Worm (Caenorhabditis elegans): ENCODE measurements around the gene srb-16.

DNA sequence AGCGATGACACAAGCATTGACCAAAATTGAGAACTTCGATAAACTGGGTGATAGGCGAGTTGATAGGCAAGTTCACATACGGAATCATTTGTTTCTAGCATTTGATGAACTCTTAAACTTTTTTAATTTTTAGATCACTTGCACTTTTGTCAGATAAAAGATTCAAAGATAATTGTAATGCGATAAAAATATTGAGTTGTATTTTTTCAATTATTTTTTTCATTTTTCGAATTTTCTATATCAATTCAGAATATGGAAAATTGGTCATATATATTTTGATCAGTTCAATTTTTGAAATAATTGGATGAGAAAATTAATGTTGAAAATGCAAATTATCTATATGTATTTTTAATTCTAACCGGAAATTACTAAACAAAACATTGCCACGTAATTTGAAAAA is 16.0 kb upstream of the srb-16 start, which contains the start of gene srb-3:
- TF ChIP-seq ztf-29 (GFP tag; IDR thresholded peaks at IDR 0.05): no peak
- no peak for TF ChIP-seq flt-1 (GFP tag; IDR thresholded peaks at IDR 0.05)
- no peak for TF ChIP-seq ztf-23 (GFP tag; IDR thresholded peaks at IDR 0.05)
- no peak for TF ChIP-seq T22C8.4 (GFP tag; IDR thresholded peaks at IDR 0.05)
- no peak for TF ChIP-seq cog-1 (tag; optimal IDR thresholded peaks at IDR 0.05)
- TF ChIP-seq klf-2 (GFP tag; conservative IDR thresholded peaks at IDR 0.05): no peak
- no peak for TF ChIP-seq tab-1 (GFP tag; IDR thresholded peaks at IDR 0.05)
